Worm (Caenorhabditis elegans) whole organism, L1 larva: ENCODE data around the gene F09B9.5.

Source experiments
- nhr-11 ChIP-seq: fragments of 150-350 bp; optimal IDR thresholded peaks from 2 replicates; lab custom pipeline; 2014; ENCODE audit warnings: missing biosample characterization, missing genetic modification characterization
- pqm-1 ChIP-seq: sonication (generic microtip); optimal IDR thresholded peaks from 3 replicates; lab custom pipeline; 2017; ENCODE audit warnings: missing biosample characterization, missing genetic modification characterization
- tbx-2 ChIP-seq: sonication (generic microtip); optimal IDR thresholded peaks from 2 replicates; lab custom pipeline; 2016; ENCODE audit warnings: missing genetic modification characterization, missing compliant biosample characterization

- no peak for TF ChIP-seq pqm-1 (tag; lab: Kevin White, UChicago)
- no peak for TF ChIP-seq nhr-11 (tag; lab: Kevin White, UChicago)
- TF ChIP-seq tbx-2: no peak
Observed at ce11 chrX:10194327-10195096, 39.9 kb downstream of the F09B9.5 start, which contains the start of gene myrf-2.
